Fruit fly (Drosophila melanogaster) whole organism, embryonic: ENCODE measurements around the gene cbt.

ENCODE experiments used
- Atf6 ChIP-seq: fragments of 200-800 bp; sonication (Bioruptor generic); IDR thresholded peaks from 2 replicates; pipeline ENCODE4 v1.3.6; 2022; ENCODE audit warnings: missing biosample characterization, missing genetic modification characterization
- CG11247 ChIP-seq: fragments of 200-800 bp; sonication (Bioruptor generic); IDR thresholded peaks from 2 replicates; pipeline ENCODE4 v1.3.6; 2022; ENCODE audit warnings: missing biosample characterization, missing genetic modification characterization
- CG13424 ChIP-seq: fragments of 200-800 bp; sonication (Bioruptor generic); optimal IDR thresholded peaks from 2 replicates; lab custom pipeline; 2019; ENCODE audit warnings: missing biosample characterization, mild to moderate bottlenecking, missing genetic modification characterization, moderate library complexity
- CG15601 ChIP-seq: fragments of 200-800 bp; sonication (Bioruptor generic); optimal IDR thresholded peaks from 3 replicates; lab custom pipeline; 2019; ENCODE audit warnings: missing biosample characterization, mild to moderate bottlenecking, missing genetic modification characterization, moderate library complexity
- CG17361 ChIP-seq: fragments of 200-800 bp; sonication (Bioruptor generic); IDR thresholded peaks from 3 replicates; pipeline ENCODE4 v1.3.6; 2022; ENCODE audit warnings: missing biosample characterization, missing genetic modification characterization
- CG2199 ChIP-seq: fragments of 200-800 bp; sonication (Bioruptor generic); IDR thresholded peaks from 3 replicates; pipeline ENCODE4 v1.3.6; 2022; ENCODE audit warnings: missing biosample characterization, missing genetic modification characterization
- CG2678 ChIP-seq: fragments of 200-800 bp; sonication (Bioruptor generic); optimal IDR thresholded peaks from 3 replicates; lab custom pipeline; 2019; ENCODE audit warnings: missing biosample characterization, mild to moderate bottlenecking, missing genetic modification characterization, moderate library complexity
- CG2889 ChIP-seq: fragments of 200-800 bp; sonication (Bioruptor generic); IDR thresholded peaks from 3 replicates; pipeline ENCODE4 v1.3.6; 2022; ENCODE audit warnings: missing biosample characterization, missing genetic modification characterization
- CG31441 ChIP-seq: fragments of 200-800 bp; sonication (Bioruptor generic); IDR thresholded peaks from 2 replicates; pipeline ENCODE4 v1.3.6; 2022; ENCODE audit warnings: missing biosample characterization, missing genetic modification characterization
- CG32767 ChIP-seq: fragments of 200-800 bp; sonication (Bioruptor generic); IDR thresholded peaks from 2 replicates; pipeline ENCODE4 v1.3.6; 2022; ENCODE audit warnings: missing biosample characterization, missing genetic modification characterization
- CG33213 ChIP-seq: fragments of 200-800 bp; sonication (Bioruptor generic); optimal IDR thresholded peaks from 3 replicates; lab custom pipeline; 2016; ENCODE audit warnings: missing biosample characterization, missing genetic modification characterization
- CG7786 ChIP-seq: fragments of 200-800 bp; sonication (Bioruptor generic); optimal IDR thresholded peaks from 2 replicates; lab custom pipeline; 2016; ENCODE audit warnings: missing biosample characterization, missing genetic modification characterization
- D ChIP-seq, 2 experiments: fragments of 200-800 bp in 1 of 2; fragments of >200 bp in 1 of 2; sonication (Bioruptor generic) in 1 of 2; optimal IDR thresholded peaks; 2 replicates in 1 of 2; 3 replicates in 1 of 2; lab custom pipeline; 2017; ENCODE audit warnings: mild to moderate bottlenecking in 1 of 2, missing biosample characterization in 1 of 2, missing genetic modification characterization in 1 of 2, missing genetic modification reagents in 1 of 2
- Dek ChIP-seq: fragments of 200-800 bp; sonication (Bioruptor generic); optimal IDR thresholded peaks from 3 replicates; lab custom pipeline; 2019; ENCODE audit warnings: missing biosample characterization, mild to moderate bottlenecking, missing genetic modification characterization, moderate library complexity
- Drgx ChIP-seq: fragments of 200-800 bp; sonication (Bioruptor generic); IDR thresholded peaks from 2 replicates; pipeline ENCODE4 v1.3.6; 2022; ENCODE audit warnings: missing biosample characterization, missing genetic modification characterization
- Eip74EF ChIP-seq, 2 experiments: fragments of 200-800 bp in 1 of 2; fragments of >200 bp in 1 of 2; sonication (Bioruptor generic) in 1 of 2; optimal IDR thresholded peaks; 2 replicates each; lab custom pipeline; 2017 to 2019; ENCODE audit warnings: missing biosample characterization in 2 of 2, missing genetic modification characterization in 2 of 2, mild to moderate bottlenecking in 1 of 2, moderate library complexity in 1 of 2
- HLH3B ChIP-seq: fragments of 200-800 bp; sonication (Bioruptor generic); IDR thresholded peaks from 2 replicates; pipeline ENCODE4 v1.3.6; 2022; ENCODE audit warnings: missing biosample characterization, missing genetic modification characterization
- Kr ChIP-seq: fragments of 200-800 bp; sonication (Bioruptor generic); optimal IDR thresholded peaks from 2 replicates; lab custom pipeline; 2017; ENCODE audit warnings: missing biosample characterization, mild to moderate bottlenecking, missing genetic modification characterization
- NfI ChIP-seq: fragments of 200-800 bp; sonication (Bioruptor generic); optimal IDR thresholded peaks from 3 replicates; lab custom pipeline; 2018; ENCODE audit warnings: missing biosample characterization, mild to moderate bottlenecking, missing genetic modification characterization, moderate library complexity
- Opbp ChIP-seq: fragments of 200-800 bp; sonication (Bioruptor generic); IDR thresholded peaks from 3 replicates; pipeline ENCODE4 v1.3.6; 2022; ENCODE audit warnings: missing biosample characterization, missing genetic modification characterization; ENCODE audit not compliant: partially characterized antibody
- Poxn ChIP-seq: fragments of 200-800 bp; sonication (Bioruptor generic); IDR thresholded peaks from 2 replicates; pipeline ENCODE4 v1.3.6; 2022; ENCODE audit warnings: missing biosample characterization, missing genetic modification characterization
- Sox102F ChIP-seq: fragments of 200-800 bp; sonication (Bioruptor generic); optimal IDR thresholded peaks from 2 replicates; lab custom pipeline; 2018; ENCODE audit warnings: missing biosample characterization, mild to moderate bottlenecking, missing genetic modification characterization, moderate library complexity
- Ssrp ChIP-seq: fragments of 200-800 bp; sonication (Bioruptor generic); optimal IDR thresholded peaks from 2 replicates; lab custom pipeline; 2018; ENCODE audit warnings: missing biosample characterization, mild to moderate bottlenecking, missing genetic modification characterization, moderate library complexity
- Tbp ChIP-seq: fragments of >200 bp; optimal IDR thresholded peaks from 2 replicates; lab custom pipeline; 2018; ENCODE audit warnings: missing biosample characterization, missing genetic modification characterization
- Xbp1 ChIP-seq: fragments of 200-800 bp; sonication (Bioruptor generic); optimal IDR thresholded peaks from 3 replicates; lab custom pipeline; 2016; ENCODE audit warnings: missing biosample characterization, mild to moderate bottlenecking, missing genetic modification characterization
- abd-A ChIP-seq: fragments of 200-800 bp; sonication (Bioruptor generic); optimal IDR thresholded peaks from 3 replicates; lab custom pipeline; 2019; ENCODE audit warnings: missing biosample characterization, mild to moderate bottlenecking, missing genetic modification characterization, moderate library complexity
- amos ChIP-seq: fragments of 200-800 bp; sonication (Bioruptor generic); IDR thresholded peaks from 2 replicates; pipeline ENCODE4 v1.3.6; 2022; ENCODE audit warnings: missing biosample characterization, missing genetic modification characterization; ENCODE audit not compliant: partially characterized antibody
- bowl ChIP-seq: fragments of 200-800 bp; sonication (Bioruptor generic); IDR thresholded peaks from 2 replicates; pipeline ENCODE4 v1.3.6; 2022; ENCODE audit warnings: missing biosample characterization, missing genetic modification characterization
- bsh ChIP-seq, 2 experiments: fragments of 200-800 bp; sonication (Bioruptor generic); optimal IDR thresholded peaks; 2 replicates each; lab custom pipeline; 2017 to 2018; ENCODE audit warnings: mild to moderate bottlenecking in 2 of 2, missing biosample characterization in 2 of 2, missing genetic modification characterization in 2 of 2, moderate library complexity in 1 of 2
- dysf ChIP-seq: fragments of 200-800 bp; sonication (Bioruptor generic); IDR thresholded peaks from 3 replicates; pipeline ENCODE4 v1.3.6; 2022; ENCODE audit warnings: missing biosample characterization, missing genetic modification characterization
- hkb ChIP-seq, 2 experiments: fragments of 200-800 bp in 1 of 2; fragments of >200 bp in 1 of 2; sonication (Bioruptor generic) in 1 of 2; IDR thresholded peaks in 1 of 2; optimal IDR thresholded peaks in 1 of 2; 2 replicates each; pipeline versions ENCODE4 v1.3.6 to Lab custom; 2017 to 2022; ENCODE audit warnings: missing biosample characterization in 1 of 2, missing genetic modification characterization in 1 of 2
- kni ChIP-seq: fragments of 200-800 bp; sonication (Bioruptor generic); optimal IDR thresholded peaks from 3 replicates; lab custom pipeline; 2017; ENCODE audit warnings: mild to moderate bottlenecking, missing biosample characterization, missing genetic modification reagents, missing genetic modification characterization
- knrl ChIP-seq: fragments of 200-800 bp; sonication (Bioruptor generic); IDR thresholded peaks from 3 replicates; pipeline ENCODE4 v1.3.6; 2022; ENCODE audit warnings: missing biosample characterization, missing genetic modification characterization; ENCODE audit not compliant: partially characterized antibody
- mld ChIP-seq: fragments of 200-800 bp; sonication (Bioruptor generic); IDR thresholded peaks from 3 replicates; pipeline ENCODE4 v1.3.6; 2022; ENCODE audit warnings: missing biosample characterization, missing genetic modification characterization; ENCODE audit not compliant: partially characterized antibody
- nmo ChIP-seq: fragments of 200-800 bp; sonication (Bioruptor generic); optimal IDR thresholded peaks from 2 replicates; lab custom pipeline; 2018; ENCODE audit warnings: missing biosample characterization, mild to moderate bottlenecking, missing genetic modification characterization, moderate library complexity
- onecut ChIP-seq: fragments of 200-800 bp; sonication (Bioruptor generic); IDR thresholded peaks from 2 replicates; pipeline ENCODE4 v1.3.6; 2022; ENCODE audit warnings: missing biosample characterization, missing genetic modification characterization
- phol ChIP-seq: fragments of 200-800 bp; sonication (Bioruptor generic); optimal IDR thresholded peaks from 3 replicates; lab custom pipeline; 2018; ENCODE audit warnings: missing biosample characterization, mild to moderate bottlenecking, missing genetic modification characterization, moderate library complexity
- pros ChIP-seq: fragments of 200-800 bp; sonication (Bioruptor generic); optimal IDR thresholded peaks from 3 replicates; lab custom pipeline; 2019; ENCODE audit warnings: missing biosample characterization, mild to moderate bottlenecking, missing genetic modification characterization, moderate library complexity
- sd ChIP-seq: fragments of 200-800 bp; sonication (Bioruptor generic); optimal IDR thresholded peaks from 3 replicates; lab custom pipeline; 2018; ENCODE audit warnings: missing biosample characterization, mild to moderate bottlenecking, missing genetic modification characterization, moderate library complexity
- sens ChIP-seq: fragments of 200-800 bp; sonication (Bioruptor generic); peaks from one replicate; lab custom pipeline; 2016; ENCODE audit warnings: missing biosample characterization, missing genetic modification characterization
- seq ChIP-seq: fragments of 200-800 bp; sonication (Bioruptor generic); IDR thresholded peaks from 2 replicates; pipeline ENCODE4 v1.3.6; 2022; ENCODE audit warnings: missing biosample characterization, missing genetic modification characterization
- slou ChIP-seq: fragments of 200-800 bp; sonication (Bioruptor generic); optimal IDR thresholded peaks from 3 replicates; lab custom pipeline; 2016; ENCODE audit warnings: missing biosample characterization, missing genetic modification characterization
- so ChIP-seq: fragments of 200-800 bp; sonication (Bioruptor generic); IDR thresholded peaks from 3 replicates; pipeline ENCODE4 v1.3.6; 2022; ENCODE audit warnings: missing biosample characterization, missing genetic modification characterization
- unpg ChIP-seq: fragments of 200-800 bp; sonication (Bioruptor generic); optimal IDR thresholded peaks from 3 replicates; lab custom pipeline; 2018; ENCODE audit warnings: missing biosample characterization, mild to moderate bottlenecking, missing genetic modification characterization, moderate library complexity
- vvl ChIP-seq: fragments of 200-800 bp; sonication (Bioruptor generic); IDR thresholded peaks from 2 replicates; pipeline ENCODE4 v1.3.6; 2022; ENCODE audit warnings: missing biosample characterization, missing genetic modification characterization
- z ChIP-seq: fragments of 200-800 bp; sonication (Bioruptor generic); IDR thresholded peaks from 3 replicates; pipeline ENCODE4 v1.3.6; 2022; ENCODE audit warnings: missing biosample characterization, missing genetic modification characterization

Gene cbt

DNA sequence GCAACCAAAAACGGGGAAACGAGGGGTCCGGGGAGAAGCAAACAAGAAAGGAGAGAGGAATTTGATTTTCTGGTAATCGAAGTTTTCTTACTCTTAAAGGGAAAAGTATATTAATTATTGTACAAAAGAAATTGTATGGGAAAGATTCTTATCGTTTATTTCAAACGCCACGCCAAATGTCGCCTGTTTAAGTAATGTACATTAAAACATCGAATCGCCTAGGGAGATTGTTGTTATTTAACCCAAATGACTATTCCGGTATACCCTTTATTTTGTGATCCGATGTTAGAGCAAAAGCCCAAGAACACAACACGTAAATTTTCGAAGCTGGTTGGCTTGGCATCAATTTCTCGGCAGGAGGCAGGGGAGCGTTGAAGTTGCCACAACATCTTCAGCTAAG is 40.1 kb downstream of the cbt start (continued):
- peak; percentile 6 for TF ChIP-seq CG15601 (tag; lab: Kevin White, UChicago)

DNA sequence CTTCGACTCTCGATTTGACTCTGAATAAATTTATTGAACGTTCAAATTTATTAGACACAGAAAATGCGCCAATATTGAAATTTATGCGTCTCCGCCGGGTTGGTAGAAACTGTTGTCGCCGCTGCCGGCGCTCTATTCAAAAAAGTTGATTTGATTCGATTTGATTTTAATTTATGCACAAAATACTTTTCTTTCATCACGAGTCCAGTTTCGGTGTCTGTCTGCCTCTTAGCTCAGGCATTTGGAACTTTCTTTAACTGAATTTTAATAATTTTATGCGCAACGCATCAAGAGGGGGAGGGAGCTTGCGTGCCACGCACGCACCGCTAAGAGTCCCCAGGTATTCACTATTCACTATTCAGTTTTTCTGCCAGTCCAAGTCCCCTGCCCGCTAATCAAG is 42.0 kb downstream of the cbt start:
- TF ChIP-seq CG7786 (no peak), pros (GFP tag; lab: Kevin White, UChicago) (peak; percentile 55), vvl (GFP tag; lab: Robert Waterston, UW) (peak; percentile 80), bowl (GFP tag; lab: Robert Waterston, UW) (no peak), hkb (optimal IDR thresholded peaks at IDR 0.05; lab: Kevin White, UChicago) (peak; percentile 27), hkb (GFP tag; IDR thresholded peaks at IDR 0.05; lab: Robert Waterston, UW) (no peak), seq (no peak), sens (GFP tag; lab: Kevin White, UChicago) (peak; percentile 40), onecut (GFP tag; lab: Robert Waterston, UW) (0 out of 2 replicates have a peak, but pooled peaks have one; percentile 29), abd-A (tag; lab: Kevin White, UChicago) (peak; percentile 41), sd (tag; lab: Kevin White, UChicago) (peak; percentile 41), D (optimal IDR thresholded peaks at IDR 0.05; lab: Kevin White, UChicago) (no peak), D (GFP tag; optimal IDR thresholded peaks at IDR 0.05; lab: Kevin White, UChicago) (no peak), knrl (GFP tag; lab: Robert Waterston, UW) (no peak), z (GFP tag; lab: Robert Waterston, UW) (no peak), Opbp (GFP tag; lab: Robert Waterston, UW) (no peak), kni (peak; percentile 4), CG11247 (GFP tag; lab: Robert Waterston, UW) (0 out of 2 replicates have a peak, but pooled peaks have one; percentile 8)

DNA sequence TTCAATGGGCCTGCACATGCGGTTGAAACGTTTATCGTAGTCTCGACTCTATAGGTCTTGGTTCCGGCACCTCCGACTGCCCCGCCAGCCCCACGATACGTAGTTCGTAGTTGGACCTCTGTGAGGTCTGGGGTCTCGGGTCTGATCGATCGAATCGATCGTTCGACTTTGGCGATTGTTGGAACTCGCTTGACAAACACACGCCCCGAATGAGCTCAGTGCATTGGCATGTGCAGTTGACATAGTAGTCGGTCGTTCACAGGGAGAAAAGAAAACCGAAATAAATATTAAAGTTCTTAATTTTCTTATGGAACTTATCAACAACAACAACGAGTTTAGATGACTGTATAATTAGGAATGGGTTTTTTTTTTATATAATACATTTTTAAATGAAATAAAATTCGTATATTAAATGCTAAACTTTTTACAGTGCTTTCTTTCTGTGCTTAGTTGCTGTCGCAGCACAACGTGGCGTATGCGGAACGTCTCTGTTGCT is 44.1 kb downstream of the cbt start:
- TF ChIP-seq CG31441 (GFP tag; lab: Robert Waterston, UW) (peak; percentile 62), Drgx (peak; percentile 88), Xbp1 (GFP tag; lab: Kevin White, UChicago) (peak; percentile 8), so (GFP tag; lab: Robert Waterston, UW) (0 out of 3 replicates have a peak, but pooled peaks have one; percentile 44), Dek (tag; lab: Kevin White, UChicago) (no peak), CG13424 (peak; percentile 34), HLH3B (0 out of 2 replicates have a peak, but pooled peaks have one; percentile 41), Sox102F (GFP tag; lab: Kevin White, UChicago) (peak; percentile 59), dysf (peak; percentile 35; the same call in 1 of the 3 replicates), NfI (GFP tag; lab: Kevin White, UChicago) (no peak), CG2889 (GFP tag; lab: Robert Waterston, UW) (no peak), sens (GFP tag; lab: Kevin White, UChicago) (peak; percentile 67), Atf6 (GFP tag; lab: Robert Waterston, UW) (no peak), Eip74EF (GFP tag; optimal IDR thresholded peaks at IDR 0.05; lab: Kevin White, UChicago) (peak in 1 of 2 experiments; percentile 16), amos (no peak), CG17361 (GFP tag; lab: Robert Waterston, UW) (peak; percentile 33; the same call in 1 of the 3 replicates), unpg (GFP tag; lab: Kevin White, UChicago) (peak; percentile 46), mld (GFP tag; lab: Robert Waterston, UW) (no peak), CG32767 (GFP tag; lab: Robert Waterston, UW) (0 out of 2 replicates have a peak, but pooled peaks have one; percentile 38), Poxn (GFP tag; lab: Robert Waterston, UW) (no peak), CG2678 (tag; lab: Kevin White, UChicago) (peak; percentile 42), Tbp (GFP tag; lab: Kevin White, UChicago) (no peak), CG2199 (GFP tag; lab: Robert Waterston, UW) (no peak), Ssrp (tag; lab: Kevin White, UChicago) (peak; percentile 45), CG33213 (no peak), nmo (peak; percentile 41), Kr (GFP tag; lab: Kevin White, UChicago) (no peak), bsh (GFP tag; optimal IDR thresholded peaks at IDR 0.05; lab: Kevin White, UChicago) (peak in 1 of 2 experiments; percentile 59), slou (no peak), phol (tag; lab: Kevin White, UChicago) (peak; percentile 24)
